Worm (Caenorhabditis elegans) whole organism, mixed stage, embryonic: ENCODE data around the gene unc-103.

Experiments
- ceh-39 ChIP-seq: fragments of 150-350 bp; optimal IDR thresholded peaks from 2 replicates; lab custom pipeline; 2014; ENCODE audit warnings: missing biosample characterization, missing genetic modification characterization
- ztf-11 ChIP-seq: fragments of 150-350 bp; optimal IDR thresholded peaks from 2 replicates; lab custom pipeline; 2014; ENCODE audit warnings: missing biosample characterization, missing genetic modification characterization

DNA sequence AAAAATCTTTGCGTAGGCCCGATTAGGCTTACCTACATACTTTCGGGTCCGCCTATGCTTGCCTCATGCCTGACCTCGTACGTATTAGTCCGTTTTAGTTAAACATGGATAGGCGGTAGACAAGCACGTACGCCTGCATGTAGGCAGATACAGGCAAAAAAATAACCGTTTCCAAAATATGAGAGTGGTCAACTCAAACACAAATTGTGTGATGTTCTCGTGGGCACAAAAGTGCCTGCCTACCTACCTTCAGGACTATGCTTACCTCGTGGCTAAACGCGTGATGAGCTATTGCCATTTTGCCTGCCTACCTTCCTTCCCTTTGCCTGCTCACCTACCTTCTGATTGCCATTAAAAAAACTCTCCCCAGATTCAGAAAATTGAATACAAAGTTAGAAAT, 8.6 kb upstream of the unc-103 start:
- TF ChIP-seq ceh-39 (tag; lab: Kevin White, UChicago) (no peak), ztf-11 (tag; lab: Kevin White, UChicago) (no peak)
